Worm (Caenorhabditis elegans): ENCODE measurements around the gene ZK354.2.

DNA sequence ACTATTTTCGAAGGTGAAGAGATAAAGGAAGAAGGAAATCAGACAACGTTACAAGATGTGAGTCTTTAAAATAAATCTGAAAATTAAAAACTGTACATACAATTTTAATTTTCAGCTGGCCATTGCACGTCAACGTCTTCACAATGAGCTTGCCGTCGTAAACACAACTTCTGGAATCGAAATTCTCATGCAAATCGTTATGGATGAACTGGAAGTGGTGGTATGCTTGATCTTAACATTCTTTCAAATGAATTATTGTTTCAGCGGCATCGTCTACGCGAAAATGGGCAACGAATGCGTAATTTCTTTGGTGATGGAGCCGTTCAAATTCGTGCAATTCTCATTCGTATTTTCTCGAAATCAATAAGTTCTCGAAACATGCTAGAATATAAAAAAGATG, 41.4 kb downstream of the ZK354.2 start:
- no peak for TF ChIP-seq sem-2 (GFP tag; optimal IDR thresholded peaks at IDR 0.05)
- no peak for TF ChIP-seq blmp-1 (tag; optimal IDR thresholded peaks at IDR 0.05)
- no peak for TF ChIP-seq ces-1 (GFP tag; optimal IDR thresholded peaks at IDR 0.05)
- no peak for TF ChIP-seq lsy-2 (tag; optimal IDR thresholded peaks at IDR 0.05)
- TF ChIP-seq mep-1 (tag; optimal IDR thresholded peaks at IDR 0.05) = no peak
- TF ChIP-seq ztf-11 (tag; optimal IDR thresholded peaks at IDR 0.05) = no peak
- no peak for TF ChIP-seq unc-62 (GFP tag; optimal IDR thresholded peaks at IDR 0.05)
- TF ChIP-seq nhr-28 (tag; optimal IDR thresholded peaks at IDR 0.05) = no peak
- no peak for TF ChIP-seq elt-1 (tag; optimal IDR thresholded peaks at IDR 0.05; ENCODE audit: borderline replicate concordance, insufficient read depth)
- TF ChIP-seq lin-13 (tag; optimal IDR thresholded peaks at IDR 0.05) = no peak
- TF ChIP-seq pha-4 (tag; optimal IDR thresholded peaks at IDR 0.05) = no peak

Data from whole organism, mixed stage, embryonic.